Worm (Caenorhabditis elegans): Measurements from ENCODE around the gene F57A8.7.

F57A8.7 gene

ce11 chrV:10117465-10117864 lies 41.9 kb downstream of the F57A8.7 start, which contains the start of gene C08B6.5:
C08B6.5 (plus strand) TSS chrV:10117765.
- TF ChIP-seq atf-7 (tag; optimal IDR thresholded peaks at IDR 0.05): no peak
- TF ChIP-seq efl-1 (GFP tag; optimal IDR thresholded peaks at IDR 0.05): no peak
- TF ChIP-seq snpc-1.1 (tag; optimal IDR thresholded peaks at IDR 0.05; ENCODE audit: insufficient read depth): no peak
- TF ChIP-seq sea-2 (GFP tag; IDR thresholded peaks at IDR 0.05): no peak
- TF ChIP-seq athp-1 (tag; optimal IDR thresholded peaks at IDR 0.05): no peak
- no peak for TF ChIP-seq dpff-1 (tag; optimal IDR thresholded peaks at IDR 0.05)

ce11 chrV:10120898-10121297 lies 45.4 kb downstream of the F57A8.7 start, which contains the start of gene srxa-18:
srxa-18 (minus strand) TSS chrV:10120997.
- TF ChIP-seq xnd-1 (tag; optimal IDR thresholded peaks at IDR 0.05) (no peak), atf-7 (tag; optimal IDR thresholded peaks at IDR 0.05) (no peak), tlf-1 (GFP tag; optimal IDR thresholded peaks at IDR 0.05) (no peak)

ce11 chrV:10122670-10123069 lies 47.1 kb downstream of the F57A8.7 start, which contains the start of gene srxa-19:
srxa-19 (minus strand) TSS chrV:10122770.
- TF ChIP-seq Y53F4B.3 (GFP tag; IDR thresholded peaks at IDR 0.05) (no peak), efl-1 (GFP tag; optimal IDR thresholded peaks at IDR 0.05) (no peak), C17E4.6 (GFP tag; IDR thresholded peaks at IDR 0.05) (no peak), snpc-3.4 (tag; optimal IDR thresholded peaks at IDR 0.05) (no peak), him-1 (tag; optimal IDR thresholded peaks at IDR 0.05) (no peak), bed-1 (GFP tag; IDR thresholded peaks at IDR 0.05) (no peak), D2030.7 (GFP tag; IDR thresholded peaks at IDR 0.05) (no peak)

ce11 chrV:10123324-10123723 lies 47.8 kb downstream of the F57A8.7 start, which contains the start of gene C08B6.6:
C08B6.6 (plus strand) TSS chrV:10123624.
- TF ChIP-seq cebp-1 (GFP tag; IDR thresholded peaks at IDR 0.05) (no peak), cebp-1 (tag; optimal IDR thresholded peaks at IDR 0.05) (no peak), F52B5.7 (tag; optimal IDR thresholded peaks at IDR 0.05) (no peak), madf-10 (tag; optimal IDR thresholded peaks at IDR 0.05) (no peak), zfh-2 (GFP tag; conservative IDR thresholded peaks at IDR 0.05) (no peak), ekl-4 (GFP tag; IDR thresholded peaks at IDR 0.05) (no peak), lir-1 (GFP tag; conservative IDR thresholded peaks at IDR 0.05) (no peak), snpc-1.1 (tag; optimal IDR thresholded peaks at IDR 0.05; ENCODE audit: insufficient read depth) (no peak), C06A6.2 (GFP tag; conservative IDR thresholded peaks at IDR 0.05) (no peak), snpc-4 (GFP tag; optimal IDR thresholded peaks at IDR 0.05) (no peak), snpc-4 (tag; optimal IDR thresholded peaks at IDR 0.05) (no peak), K11D2.4 (GFP tag; IDR thresholded peaks at IDR 0.05) (no peak), nfya-1 (tag; optimal IDR thresholded peaks at IDR 0.05; ENCODE audit: borderline replicate concordance, insufficient read depth) (no peak), repo-1 (tag; optimal IDR thresholded peaks at IDR 0.05) (no peak)

- TF ChIP-seq ceh-100 (GFP tag; IDR thresholded peaks at IDR 0.05): no peak
- TF ChIP-seq lin-54 (GFP tag; optimal IDR thresholded peaks at IDR 0.05): no peak
- no peak for TF ChIP-seq sea-2 (GFP tag; IDR thresholded peaks at IDR 0.05)
- no peak for TF ChIP-seq B0019.2 (GFP tag; conservative IDR thresholded peaks at IDR 0.05)
- no peak for TF ChIP-seq tbx-9 (tag; optimal IDR thresholded peaks at IDR 0.05; ENCODE audit: borderline replicate concordance)
- TF ChIP-seq tlf-1 (GFP tag; optimal IDR thresholded peaks at IDR 0.05): no peak
- no peak for TF ChIP-seq snpc-1.3 (tag; optimal IDR thresholded peaks at IDR 0.05; ENCODE audit: insufficient read depth)
- TF ChIP-seq egl-18 (GFP tag; IDR thresholded peaks at IDR 0.05): no peak
- TF ChIP-seq atf-7 (tag; optimal IDR thresholded peaks at IDR 0.05): no peak
- no peak for TF ChIP-seq nhr-90 (tag; optimal IDR thresholded peaks at IDR 0.05)
- no peak for TF ChIP-seq F57A8.1 (GFP tag; optimal IDR thresholded peaks at IDR 0.05)
- TF ChIP-seq akir-1 (GFP tag; optimal IDR thresholded peaks at IDR 0.05): no peak
Measured at ce11 chrV:10124799-10125548, 49.4 kb downstream of the F57A8.7 start, which contains the start of gene C08B6.10. C08B6.10 (plus strand) TSS chrV:10125498.
